Worm (Caenorhabditis elegans): ENCODE results near the gene ugt-56.

- TF ChIP-seq flt-1 (GFP tag; IDR thresholded peaks at IDR 0.05) (no peak), med-1 (GFP tag; optimal IDR thresholded peaks at IDR 0.05; ENCODE audit: insufficient read depth) (no peak), ref-1 (GFP tag; conservative IDR thresholded peaks at IDR 0.05) (no peak), ztf-29 (GFP tag; IDR thresholded peaks at IDR 0.05) (no peak)
Measured at ce11 chrV:12288577-12288976, 29.8 kb downstream of the ugt-56 start, which contains the start of gene rskd-1.
